Fruit fly (Drosophila melanogaster): Measurements from ENCODE around the gene ND-13A.
A peak's percentile ranks its signal among the peaks of the same experiment; 100 is the strongest.

ND-13A gene

dm6 chr2L:5095350-5095962 lies 4.6 kb downstream of the ND-13A start (continued):
- TF ChIP-seq CG11902 (GFP tag; optimal IDR thresholded peaks at IDR 0.05) = no peak

- peak; percentile 31 for TF ChIP-seq Eip78C (GFP tag)
- no peak for TF ChIP-seq Sox14 (GFP tag; optimal IDR thresholded peaks at IDR 0.05)
Observed at dm6 chr2L:5093772-5094350, 6.2 kb downstream of the ND-13A start, which contains the start of gene CG5828. CG5828 (plus strand) TSS chr2L:5093976.

- TF ChIP-seq fd59A (GFP tag; optimal IDR thresholded peaks at IDR 0.05) (no peak), topi (GFP tag; optimal IDR thresholded peaks at IDR 0.05) (peak; percentile 27), CG11902 (GFP tag; optimal IDR thresholded peaks at IDR 0.05) (no peak), CG34406 (GFP tag; optimal IDR thresholded peaks at IDR 0.05) (no peak), Lpt (GFP tag; optimal IDR thresholded peaks at IDR 0.05) (no peak), CG6276 (GFP tag; optimal IDR thresholded peaks at IDR 0.05) (peak; percentile 13), Smox (GFP tag; optimal IDR thresholded peaks at IDR 0.05) (no peak), CG10631 (GFP tag; optimal IDR thresholded peaks at IDR 0.05) (no peak), dsx (GFP tag; optimal IDR thresholded peaks at IDR 0.05; ENCODE audit: poor library complexity, severe bottlenecking) (peak; percentile 26), fd85E (GFP tag; optimal IDR thresholded peaks at IDR 0.05) (no peak), eg (GFP tag; IDR thresholded peaks at IDR 0.05) (peak; percentile 32; the same call in 1 of the 3 replicates), CG8319 (GFP tag; optimal IDR thresholded peaks at IDR 0.05) (no peak), CG32006 (GFP tag; optimal IDR thresholded peaks at IDR 0.05) (peak; percentile 17), CG6792 (GFP tag; optimal IDR thresholded peaks at IDR 0.05) (peak; percentile 10), spab (GFP tag; optimal IDR thresholded peaks at IDR 0.05) (no peak), CG6163 (GFP tag; IDR thresholded peaks at IDR 0.05) (no peak), vri (GFP tag; optimal IDR thresholded peaks at IDR 0.05) (peak; percentile 39), CG11294 (GFP tag; IDR thresholded peaks at IDR 0.05) (no peak), achi (GFP tag; optimal IDR thresholded peaks at IDR 0.05) (no peak), Ets21C (GFP tag; optimal IDR thresholded peaks at IDR 0.05) (no peak), CG8119 (GFP tag; IDR thresholded peaks at IDR 0.05) (peak; percentile 24; the same call in 1 of the 3 replicates), CG7368 (GFP tag; optimal IDR thresholded peaks at IDR 0.05) (no peak), Gug (GFP tag; IDR thresholded peaks at IDR 0.05) (no peak), CG6808 (GFP tag; optimal IDR thresholded peaks at IDR 0.05) (peak; percentile 40), Hr39 (GFP tag; optimal IDR thresholded peaks at IDR 0.05) (no peak), CG16779 (tag; optimal IDR thresholded peaks at IDR 0.05) (peak; percentile 46), CG10669 (GFP tag; optimal IDR thresholded peaks at IDR 0.05) (no peak), ss (GFP tag; optimal IDR thresholded peaks at IDR 0.05) (peak; percentile 9 to 52), acj6 (GFP tag; optimal IDR thresholded peaks at IDR 0.05) (no peak), Sox102F (GFP tag; optimal IDR thresholded peaks at IDR 0.05) (peak; percentile 45), Eip75B (GFP tag; optimal IDR thresholded peaks at IDR 0.05) (peak; percentile 20), dac (GFP tag; optimal IDR thresholded peaks at IDR 0.05) (no peak), CG1621 (tag; optimal IDR thresholded peaks at IDR 0.05) (peak; percentile 67), Hr38 (GFP tag; optimal IDR thresholded peaks at IDR 0.05) (no peak), lz (GFP tag; optimal IDR thresholded peaks at IDR 0.05) (peak; percentile 6), Blimp-1 (GFP tag; optimal IDR thresholded peaks at IDR 0.05) (no peak), salr (GFP tag; optimal IDR thresholded peaks at IDR 0.05) (peak in 1 of 2 experiments; percentile 2), Ets96B (tag; optimal IDR thresholded peaks at IDR 0.05) (peak; percentile 9), Met (GFP tag; optimal IDR thresholded peaks at IDR 0.05) (peak; percentile 15), Sox14 (GFP tag; optimal IDR thresholded peaks at IDR 0.05) (peak; percentile 27), fkh (GFP tag; optimal IDR thresholded peaks at IDR 0.05) (peak; percentile 78), net (GFP tag; optimal IDR thresholded peaks at IDR 0.05) (peak; percentile 20), CG31627 (GFP tag; optimal IDR thresholded peaks at IDR 0.05) (no peak)
Observed at dm6 chr2L:5092992-5093695, 6.9 kb downstream of the ND-13A start, which contains the start of gene Pgant5. Pgant5 (minus strand) TSS chr2L:5093592.
